Fruit fly (Drosophila melanogaster) ovary, adult (tissue): ENCODE results near the gene Eig71Ef.

Experiments
- CG17801 ChIP-seq: fragments of 200-800 bp; optimal IDR thresholded peaks from 2 replicates; lab custom pipeline; 2019; ENCODE audit warnings: missing biosample characterization, mild to moderate bottlenecking, missing genetic modification characterization, moderate library complexity; ENCODE audit not compliant: partially characterized antibody

The Eig71Ef gene

dm6 chr3L:15657290-15657689, at the start of gene Eig71Ef, which contains the start of gene Eig71Eg:
Eig71Ef (minus strand) TSS chr3L:15657390.
Eig71Eg (plus strand) TSS chr3L:15657628.
- TF ChIP-seq CG17801 (GFP tag; lab: Kevin White, UChicago), result no peak

DNA sequence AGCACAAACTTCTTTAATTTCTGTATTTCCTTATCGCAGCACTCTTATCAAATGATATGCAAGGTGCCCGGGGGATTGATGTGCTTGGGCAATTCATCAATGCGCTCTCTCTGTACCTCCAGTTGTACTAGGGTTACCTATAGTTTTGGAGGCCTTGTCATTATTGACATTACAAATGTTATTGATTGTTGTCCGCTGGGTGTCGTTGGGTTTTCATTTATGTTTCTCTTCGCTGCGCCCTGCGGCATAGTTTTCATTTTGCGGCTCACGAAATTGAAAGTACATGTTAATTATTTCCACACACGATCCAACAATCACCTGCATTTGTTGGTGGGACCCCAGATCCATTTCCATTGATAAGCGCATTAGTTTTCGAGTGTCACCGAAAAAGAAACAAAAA, 49.0 kb upstream of the Eig71Ef start:
- TF ChIP-seq CG17801 (GFP tag; lab: Kevin White, UChicago), result no peak

dm6 chr3L:15704250-15704985, 47.2 kb upstream of the Eig71Ef start:
- no peak for TF ChIP-seq CG17801 (GFP tag; lab: Kevin White, UChicago)

- no peak for TF ChIP-seq CG17801 (GFP tag; lab: Kevin White, UChicago)
These were observed 46.3 kb upstream of the Eig71Ef start for dm6 chr3L:15703330-15704119.

dm6 chr3L:15702191-15702590, 45.0 kb upstream of the Eig71Ef start:
- no peak for TF ChIP-seq CG17801 (GFP tag; lab: Kevin White, UChicago)

DNA sequence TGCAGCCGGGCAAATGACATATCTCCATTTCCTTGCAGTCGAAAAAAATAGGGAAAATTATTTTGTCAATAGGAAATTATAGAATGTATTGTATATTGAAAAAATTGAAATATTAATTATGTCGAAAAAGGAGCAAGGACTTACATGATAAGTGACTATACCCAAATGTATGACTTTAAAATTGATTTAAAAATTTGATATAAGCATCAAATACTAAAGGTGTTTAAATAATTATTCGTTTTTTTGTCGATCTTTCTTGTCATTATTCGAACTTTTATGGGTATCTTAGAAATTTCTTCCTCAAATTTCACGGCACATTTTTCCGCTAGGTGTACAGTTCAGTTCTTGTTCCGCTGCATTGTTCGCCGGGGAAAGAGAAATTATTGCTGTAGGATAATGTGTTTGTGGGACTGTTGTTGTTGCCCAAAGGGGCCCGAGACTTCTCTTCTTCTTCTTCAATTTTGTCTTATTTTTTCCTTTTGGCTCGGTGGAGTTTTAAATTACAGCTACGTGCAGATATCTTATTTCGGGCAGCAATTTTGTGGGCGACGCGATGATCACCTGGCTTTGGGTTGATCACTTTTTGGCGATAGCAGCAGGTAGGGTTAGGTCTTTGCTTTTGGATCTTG, 43.3 kb upstream of the Eig71Ef start:
- no peak for TF ChIP-seq CG17801 (GFP tag; lab: Kevin White, UChicago)

dm6 chr3L:15699626-15700337, 42.6 kb upstream of the Eig71Ef start, which contains the start of gene comm2:
comm2 (minus strand) TSS chr3L:15699850.
- TF ChIP-seq CG17801 (GFP tag; lab: Kevin White, UChicago), result no peak

- no peak for TF ChIP-seq CG17801 (GFP tag; lab: Kevin White, UChicago)
These were observed 40.7 kb upstream of the Eig71Ef start for dm6 chr3L:15697916-15698315.

DNA sequence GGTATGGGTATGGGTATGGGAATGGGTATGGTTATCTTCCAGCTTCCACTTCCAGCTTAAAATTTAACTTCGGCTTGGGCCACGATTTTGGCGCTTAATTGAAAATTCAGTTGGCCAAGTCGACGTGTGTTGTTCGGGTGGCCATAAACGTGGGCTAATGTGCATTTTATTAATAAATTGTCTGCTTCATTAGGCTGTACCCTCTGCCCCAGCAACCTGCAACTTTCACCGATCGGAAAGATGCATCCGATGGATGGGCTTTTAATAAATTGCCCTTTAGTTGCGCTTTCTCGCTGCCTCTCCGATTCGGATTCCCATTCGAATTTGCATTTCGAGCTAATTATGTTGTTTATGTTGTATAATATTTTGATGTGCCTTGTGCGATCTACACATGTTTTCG, 38.0 kb upstream of the Eig71Ef start:
- no peak for TF ChIP-seq CG17801 (GFP tag; lab: Kevin White, UChicago)

- TF ChIP-seq CG17801 (GFP tag; lab: Kevin White, UChicago), result no peak
These were observed 37.2 kb upstream of the Eig71Ef start for dm6 chr3L:15694406-15694805.

DNA sequence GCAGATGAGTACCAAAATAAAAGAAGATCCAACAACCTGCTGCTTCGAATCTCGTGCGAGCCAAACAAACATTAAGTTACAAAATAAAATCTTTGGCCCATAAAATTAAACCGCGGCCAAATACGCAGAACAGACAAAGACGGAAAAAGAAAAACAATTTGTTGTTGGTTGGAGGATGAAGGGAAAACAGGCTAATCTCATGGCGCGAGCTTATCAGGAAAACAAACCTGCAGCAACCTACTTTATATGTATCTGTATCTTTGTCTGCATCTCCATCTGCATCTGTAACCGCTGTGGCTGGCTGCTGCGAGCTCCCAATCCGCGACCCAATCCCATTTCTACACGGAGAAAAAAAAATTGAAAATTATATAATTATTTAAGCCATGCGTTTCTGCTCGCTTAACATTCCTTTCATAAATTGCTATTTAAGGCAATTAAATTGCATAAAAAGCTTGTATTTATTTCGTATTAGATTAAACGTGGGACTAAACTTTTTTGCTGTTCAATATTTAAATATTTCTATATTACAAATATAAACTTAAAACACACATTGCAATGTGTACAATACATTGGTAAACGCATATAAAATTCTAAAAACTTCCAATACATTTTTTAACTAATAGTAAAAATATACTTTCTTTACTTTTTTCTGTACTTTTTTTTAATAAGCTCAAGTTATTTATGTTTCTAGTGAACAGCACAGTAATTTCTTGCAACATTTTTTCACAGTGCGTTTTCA, 35.8 kb upstream of the Eig71Ef start:
- TF ChIP-seq CG17801 (GFP tag; lab: Kevin White, UChicago), result no peak

DNA sequence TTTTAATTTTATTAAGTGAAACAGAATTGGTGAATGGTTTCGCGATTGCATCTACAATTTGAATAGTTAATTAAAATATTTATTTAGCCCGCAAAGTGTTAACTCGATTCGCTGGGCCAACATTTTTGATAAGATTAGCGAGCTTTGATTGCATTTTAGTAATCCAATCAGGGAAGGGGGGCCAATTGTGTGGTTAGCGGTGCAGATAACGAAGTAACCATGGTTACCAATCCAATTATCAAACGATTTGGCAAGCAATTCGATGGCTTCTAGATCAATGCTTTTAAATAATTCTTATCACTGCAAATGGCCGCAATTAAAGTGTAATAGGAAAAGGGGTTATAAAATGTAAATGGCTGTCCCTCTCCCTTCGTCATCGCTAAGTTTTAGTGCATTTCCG, 35.2 kb upstream of the Eig71Ef start:
- TF ChIP-seq CG17801 (GFP tag; lab: Kevin White, UChicago), result no peak

DNA sequence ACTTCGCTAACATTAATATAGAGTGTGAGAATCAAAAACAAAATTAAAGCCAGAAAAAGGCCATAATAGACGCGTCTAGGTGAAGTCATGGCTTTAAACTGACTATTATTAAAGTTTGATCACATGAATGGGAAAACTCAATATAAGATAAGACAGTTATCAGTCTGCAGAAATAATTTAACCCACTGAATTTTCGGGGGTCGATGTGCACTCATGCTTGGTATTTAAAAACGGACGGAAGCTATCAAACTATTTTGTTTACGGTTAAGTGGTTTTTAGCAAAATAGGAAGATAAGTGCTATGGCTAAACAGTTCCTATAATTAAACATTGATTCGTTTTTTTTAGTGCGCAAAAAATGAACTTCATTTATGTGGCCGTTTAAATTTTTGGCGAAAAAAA, 34.8 kb upstream of the Eig71Ef start, which contains the start of gene CG34451:
CG34451 (minus strand) TSS at position 101 of the 400 bp plus-strand sequence.
- TF ChIP-seq CG17801 (GFP tag; lab: Kevin White, UChicago), result no peak
